Fruit fly (Drosophila melanogaster): ENCODE data around the gene CheA87a.

The CheA87a gene

dm6 chr3R:13382656-13383142 is 13.3 kb downstream of the CheA87a start:
- no peak for TF ChIP-seq CG15696 (tag; optimal IDR thresholded peaks at IDR 0.05)
- TF ChIP-seq CG2129 (GFP tag; IDR thresholded peaks at IDR 0.05; ENCODE audit: partially characterized antibody): no peak
- TF ChIP-seq CG12219 (GFP tag; optimal IDR thresholded peaks at IDR 0.05): no peak
- peak; percentile 51 for TF ChIP-seq eyg (GFP tag; optimal IDR thresholded peaks at IDR 0.05)
- peak; percentile 33; the same call in 1 of the 3 replicates for TF ChIP-seq row (GFP tag; IDR thresholded peaks at IDR 0.05)
- no peak for TF ChIP-seq Chrac-16 (GFP tag; optimal IDR thresholded peaks at IDR 0.05)
- TF ChIP-seq CG7987 (GFP tag; optimal IDR thresholded peaks at IDR 0.05): peak; percentile 1
- peak; percentile 54 for TF ChIP-seq BtbVII (GFP tag; optimal IDR thresholded peaks at IDR 0.05)
- no peak for TF ChIP-seq CG4820 (GFP tag; optimal IDR thresholded peaks at IDR 0.05)
- no peak for TF ChIP-seq tna (GFP tag; IDR thresholded peaks at IDR 0.05; ENCODE audit: partially characterized antibody)
- no peak for TF ChIP-seq HLH4C (GFP tag; IDR thresholded peaks at IDR 0.05; ENCODE audit: partially characterized antibody)
- peak; percentile 7 to 70 for TF ChIP-seq crp (GFP tag; optimal IDR thresholded peaks at IDR 0.05)
- TF ChIP-seq CG4730 (GFP tag; IDR thresholded peaks at IDR 0.05): no peak
- peak; percentile 7 for TF ChIP-seq CG7786 (GFP tag; optimal IDR thresholded peaks at IDR 0.05)
- TF ChIP-seq CG2120 (GFP tag; optimal IDR thresholded peaks at IDR 0.05): peak; percentile 59
- TF ChIP-seq hkb (optimal IDR thresholded peaks at IDR 0.05): no peak
- 0 out of 2 replicates have a peak, but pooled peaks have one; percentile 6 for TF ChIP-seq hkb (GFP tag; IDR thresholded peaks at IDR 0.05)
- TF ChIP-seq CG18619 (GFP tag; optimal IDR thresholded peaks at IDR 0.05): peak; percentile 16
- no peak for TF ChIP-seq pum (GFP tag; optimal IDR thresholded peaks at IDR 0.05)
- TF ChIP-seq CG8281 (tag; optimal IDR thresholded peaks at IDR 0.05): no peak
- no peak for TF ChIP-seq CG18764 (GFP tag; optimal IDR thresholded peaks at IDR 0.05)
- no peak for TF ChIP-seq chn (GFP tag; optimal IDR thresholded peaks at IDR 0.05)
- TF ChIP-seq kay (GFP tag; optimal IDR thresholded peaks at IDR 0.05): no peak
- TF ChIP-seq ro (GFP tag; IDR thresholded peaks at IDR 0.05): no peak
- no peak for TF ChIP-seq Hmr (GFP tag; optimal IDR thresholded peaks at IDR 0.05)
- TF ChIP-seq prd (optimal IDR thresholded peaks at IDR 0.05): no peak
- TF ChIP-seq prd (GFP tag; IDR thresholded peaks at IDR 0.05): peak; percentile 29; the same call in 1 of the 3 replicates
- TF ChIP-seq crol (GFP tag; IDR thresholded peaks at IDR 0.05): peak; percentile 46; the same call in 1 of the 2 replicates
- peak; percentile 26 for TF ChIP-seq CG13624 (GFP tag; optimal IDR thresholded peaks at IDR 0.05)
- TF ChIP-seq CG7271 (tag; optimal IDR thresholded peaks at IDR 0.05): no peak
- TF ChIP-seq Bteb2 (GFP tag; optimal IDR thresholded peaks at IDR 0.05): peak; percentile 7
- no peak for TF ChIP-seq CG18262 (tag; optimal IDR thresholded peaks at IDR 0.05)
- TF ChIP-seq jigr1 (GFP tag; IDR thresholded peaks at IDR 0.05): no peak
- peak; percentile 46; the same call in 1 of the 2 replicates for TF ChIP-seq Rfx (GFP tag; IDR thresholded peaks at IDR 0.05)
- TF ChIP-seq fu2 (GFP tag; optimal IDR thresholded peaks at IDR 0.05): peak; percentile 5
- TF ChIP-seq fd102C (GFP tag; optimal IDR thresholded peaks at IDR 0.05): no peak
- TF ChIP-seq CG34224 (GFP tag; IDR thresholded peaks at IDR 0.05; ENCODE audit: partially characterized antibody): peak; percentile 64
- TF ChIP-seq dm (GFP tag; optimal IDR thresholded peaks at IDR 0.05): no peak
- TF ChIP-seq Hr51 (GFP tag; optimal IDR thresholded peaks at IDR 0.05): no peak
- no peak for TF ChIP-seq Jarid2 (GFP tag; optimal IDR thresholded peaks at IDR 0.05)
- TF ChIP-seq stwl (tag; optimal IDR thresholded peaks at IDR 0.05): peak; percentile 7
- TF ChIP-seq dmrt11E (tag; optimal IDR thresholded peaks at IDR 0.05): no peak
- TF ChIP-seq MBD-R2 (GFP tag; IDR thresholded peaks at IDR 0.05): peak; percentile 30; the same call in 1 of the 2 replicates
- TF ChIP-seq HmgD (GFP tag; optimal IDR thresholded peaks at IDR 0.05): no peak
- no peak for TF ChIP-seq repo (GFP tag; optimal IDR thresholded peaks at IDR 0.05)
- no peak for TF ChIP-seq pfk (GFP tag; optimal IDR thresholded peaks at IDR 0.05)
- TF ChIP-seq abd-A (tag; optimal IDR thresholded peaks at IDR 0.05): no peak
- TF ChIP-seq CG3163 (GFP tag; optimal IDR thresholded peaks at IDR 0.05): peak; percentile 94
- TF ChIP-seq Nf-YA (GFP tag; IDR thresholded peaks at IDR 0.05): no peak
- TF ChIP-seq Hr3 (GFP tag; optimal IDR thresholded peaks at IDR 0.05): no peak
- no peak for TF ChIP-seq ac (GFP tag; optimal IDR thresholded peaks at IDR 0.05)

Measured in whole organism, embryonic.